Worm (Caenorhabditis elegans): ENCODE results near the gene F23H12.10.

- TF ChIP-seq unc-130 (GFP tag; optimal IDR thresholded peaks at IDR 0.05) (no peak), D2030.7 (GFP tag; IDR thresholded peaks at IDR 0.05) (no peak), madf-6 (GFP tag; IDR thresholded peaks at IDR 0.05) (no peak), zim-3 (tag; optimal IDR thresholded peaks at IDR 0.05) (no peak)
These were observed 43.2 kb upstream of the F23H12.10 start, which contains the start of gene cdr-3 for ce11 chrV:12417277-12417676.

All from whole organism, young adult.